Fruit fly (Drosophila melanogaster): Measurements from ENCODE around the gene eIF2Bepsilon.

Gene eIF2Bepsilon

dm6 chrX:1944245-1945114, 21.8 kb upstream of the eIF2Bepsilon start:
- TF ChIP-seq CrebA (GFP tag; optimal IDR thresholded peaks at IDR 0.05; ENCODE audit: borderline replicate concordance) (no peak), Hr78 (GFP tag; optimal IDR thresholded peaks at IDR 0.05) (no peak), ey (GFP tag; optimal IDR thresholded peaks at IDR 0.05) (peak; percentile 75), pan (optimal IDR thresholded peaks at IDR 0.05) (no peak), Myc (optimal IDR thresholded peaks at IDR 0.05) (no peak), N (GFP tag; optimal IDR thresholded peaks at IDR 0.05) (no peak), Abd-B (GFP tag; optimal IDR thresholded peaks at IDR 0.05) (no peak), Vsx2 (GFP tag; optimal IDR thresholded peaks at IDR 0.05; ENCODE audit: partially characterized antibody) (no peak), Dfd (GFP tag; optimal IDR thresholded peaks at IDR 0.05) (no peak), fru (GFP tag; optimal IDR thresholded peaks at IDR 0.05) (peak; percentile 66), Hr83 (GFP tag; optimal IDR thresholded peaks at IDR 0.05; ENCODE audit: poor library complexity, severe bottlenecking) (no peak), foxo (GFP tag; optimal IDR thresholded peaks at IDR 0.05) (peak in 1 of 2 experiments; percentile 80), dl (GFP tag; optimal IDR thresholded peaks at IDR 0.05; ENCODE audit: insufficient read depth in 1 of 2, partially characterized antibody in 2 of 2) (no peak), OdsH (GFP tag; optimal IDR thresholded peaks at IDR 0.05) (peak; percentile 32), tai (GFP tag; optimal IDR thresholded peaks at IDR 0.05) (peak; percentile 59), h (GFP tag; optimal IDR thresholded peaks at IDR 0.05) (peak; percentile 74), usp (GFP tag; optimal IDR thresholded peaks at IDR 0.05) (no peak), Mio (GFP tag; optimal IDR thresholded peaks at IDR 0.05) (no peak), dmrt93B (GFP tag; optimal IDR thresholded peaks at IDR 0.05) (peak; percentile 67), HLH106 (tag; optimal IDR thresholded peaks at IDR 0.05) (peak; percentile 79), GATAd (GFP tag; optimal IDR thresholded peaks at IDR 0.05) (no peak), br (GFP tag; optimal IDR thresholded peaks at IDR 0.05) (peak; percentile 68), lola (GFP tag; optimal IDR thresholded peaks at IDR 0.05) (no peak), sv (GFP tag; optimal IDR thresholded peaks at IDR 0.05) (no peak), sage (GFP tag; optimal IDR thresholded peaks at IDR 0.05) (peak; percentile 19), Hnf4 (GFP tag; optimal IDR thresholded peaks at IDR 0.05) (peak; percentile 40), dsf (GFP tag; optimal IDR thresholded peaks at IDR 0.05; ENCODE audit: borderline replicate concordance) (no peak), Dif (GFP tag; optimal IDR thresholded peaks at IDR 0.05; ENCODE audit: partially characterized antibody) (no peak), woc (GFP tag; optimal IDR thresholded peaks at IDR 0.05) (no peak), CG32264 (GFP tag; optimal IDR thresholded peaks at IDR 0.05) (peak; percentile 38), Jra (GFP tag; optimal IDR thresholded peaks at IDR 0.05) (no peak), jim (GFP tag; optimal IDR thresholded peaks at IDR 0.05) (no peak), CG9705 (GFP tag; optimal IDR thresholded peaks at IDR 0.05) (peak; percentile 24), psq (GFP tag; optimal IDR thresholded peaks at IDR 0.05) (peak; percentile 45), Rel (GFP tag; optimal IDR thresholded peaks at IDR 0.05) (no peak), Rel (tag; optimal IDR thresholded peaks at IDR 0.05) (peak; percentile 37), brk (GFP tag; optimal IDR thresholded peaks at IDR 0.05) (no peak), rgr (GFP tag; optimal IDR thresholded peaks at IDR 0.05) (peak; percentile 54), Sp1 (GFP tag; optimal IDR thresholded peaks at IDR 0.05) (peak; percentile 65)

dm6 chrX:1943337-1944244, 20.9 kb upstream of the eIF2Bepsilon start:
- TF ChIP-seq fru (GFP tag; optimal IDR thresholded peaks at IDR 0.05) (peak; percentile 81), CG9705 (GFP tag; optimal IDR thresholded peaks at IDR 0.05) (peak; percentile 41), N (GFP tag; optimal IDR thresholded peaks at IDR 0.05) (no peak), usp (GFP tag; optimal IDR thresholded peaks at IDR 0.05) (no peak), Hr78 (GFP tag; optimal IDR thresholded peaks at IDR 0.05) (no peak), brk (GFP tag; optimal IDR thresholded peaks at IDR 0.05) (peak; percentile 21), psq (GFP tag; optimal IDR thresholded peaks at IDR 0.05) (peak; percentile 64), dsf (GFP tag; optimal IDR thresholded peaks at IDR 0.05; ENCODE audit: borderline replicate concordance) (no peak), Sp1 (GFP tag; optimal IDR thresholded peaks at IDR 0.05) (peak; percentile 79), Myc (optimal IDR thresholded peaks at IDR 0.05) (no peak), sage (GFP tag; optimal IDR thresholded peaks at IDR 0.05) (peak; percentile 7), lola (GFP tag; optimal IDR thresholded peaks at IDR 0.05) (no peak), Abd-B (GFP tag; optimal IDR thresholded peaks at IDR 0.05) (no peak), dmrt93B (GFP tag; optimal IDR thresholded peaks at IDR 0.05) (peak; percentile 74), Dfd (GFP tag; optimal IDR thresholded peaks at IDR 0.05) (peak; percentile 92), woc (GFP tag; optimal IDR thresholded peaks at IDR 0.05) (peak; percentile 82), Vsx2 (GFP tag; optimal IDR thresholded peaks at IDR 0.05; ENCODE audit: partially characterized antibody) (no peak), OdsH (GFP tag; optimal IDR thresholded peaks at IDR 0.05) (peak; percentile 75), pan (optimal IDR thresholded peaks at IDR 0.05) (no peak), GATAd (GFP tag; optimal IDR thresholded peaks at IDR 0.05) (no peak), HLH106 (tag; optimal IDR thresholded peaks at IDR 0.05) (peak; percentile 80), Mio (GFP tag; optimal IDR thresholded peaks at IDR 0.05) (no peak), br (GFP tag; optimal IDR thresholded peaks at IDR 0.05) (peak; percentile 84), sv (GFP tag; optimal IDR thresholded peaks at IDR 0.05) (peak; percentile 76), h (GFP tag; optimal IDR thresholded peaks at IDR 0.05) (peak; percentile 85), Hr83 (GFP tag; optimal IDR thresholded peaks at IDR 0.05; ENCODE audit: poor library complexity, severe bottlenecking) (no peak), ey (GFP tag; optimal IDR thresholded peaks at IDR 0.05) (peak; percentile 80), Jra (GFP tag; optimal IDR thresholded peaks at IDR 0.05) (peak; percentile 54), rgr (GFP tag; optimal IDR thresholded peaks at IDR 0.05) (peak; percentile 67), CG32264 (GFP tag; optimal IDR thresholded peaks at IDR 0.05) (peak; percentile 33), Rel (GFP tag; optimal IDR thresholded peaks at IDR 0.05) (peak; percentile 29), Rel (tag; optimal IDR thresholded peaks at IDR 0.05) (peak; percentile 59), foxo (GFP tag; optimal IDR thresholded peaks at IDR 0.05) (peak in 1 of 2 experiments; percentile 72), dl (GFP tag; optimal IDR thresholded peaks at IDR 0.05; ENCODE audit: insufficient read depth in 1 of 2, partially characterized antibody in 2 of 2) (peak; percentile 43 to 76), CrebA (GFP tag; optimal IDR thresholded peaks at IDR 0.05; ENCODE audit: borderline replicate concordance) (no peak)

Measured in whole organism, wandering third instar larva.